Worm (Caenorhabditis elegans) whole organism, mixed stage, embryonic: ENCODE results near the gene aakb-1.

Source experiments
- blmp-1 ChIP-seq: fragments of 150-350 bp; optimal IDR thresholded peaks from 2 replicates; lab custom pipeline; 2014; ENCODE audit warnings: missing biosample characterization, missing genetic modification characterization
- elt-1 ChIP-seq: sonication (generic microtip); optimal IDR thresholded peaks from 2 replicates; lab custom pipeline; 2017; ENCODE audit warnings: missing genetic modification characterization, mild to moderate bottlenecking, missing compliant biosample characterization, antibody characterized with exemption, moderate library complexity, borderline replicate concordance; ENCODE audit not compliant: insufficient read depth
- elt-3 ChIP-seq: fragments of 150-350 bp; optimal IDR thresholded peaks from 2 replicates; lab custom pipeline; 2014; ENCODE audit warnings: missing biosample characterization, missing genetic modification characterization
- nhr-12 ChIP-seq: fragments of 150-350 bp; optimal IDR thresholded peaks from 2 replicates; lab custom pipeline; 2014; ENCODE audit warnings: missing biosample characterization, missing genetic modification characterization
- nhr-237 ChIP-seq: fragments of 150-350 bp; optimal IDR thresholded peaks from 2 replicates; lab custom pipeline; 2014; ENCODE audit warnings: missing biosample characterization, missing genetic modification characterization
- nhr-76 ChIP-seq: sonication (generic microtip); optimal IDR thresholded peaks from 2 replicates; lab custom pipeline; 2017; ENCODE audit warnings: missing biosample characterization, missing genetic modification characterization
- unc-62 ChIP-seq: fragments of 150-350 bp; optimal IDR thresholded peaks from 2 replicates; lab custom pipeline; 2014; ENCODE audit warnings: missing biosample characterization, missing genetic modification reagents, missing genetic modification characterization

- TF ChIP-seq blmp-1 (tag; lab: Kevin White, UChicago) (no peak), unc-62 (GFP tag; lab: Kevin White, UChicago) (no peak), elt-1 (tag; lab: Kevin White, UChicago) (no peak), elt-3 (tag; lab: Kevin White, UChicago) (no peak), nhr-76 (tag; lab: Kevin White, UChicago) (no peak), nhr-237 (tag; lab: Kevin White, UChicago) (no peak), nhr-12 (tag; lab: Kevin White, UChicago) (no peak)
These were observed 9.3 kb upstream of the aakb-1 start for ce11 chrX:13746231-13746630.
